Fruit fly (Drosophila melanogaster) whole organism, embryonic: ENCODE measurements around the gene Patsas.

Experiments used
- Bdp1 ChIP-seq: fragments of 200-800 bp; sonication (Bioruptor generic); optimal IDR thresholded peaks from 3 replicates; lab custom pipeline; 2016; ENCODE audit warnings: missing biosample characterization, missing genetic modification characterization
- CG10274 ChIP-seq: fragments of 200-800 bp; sonication (Bioruptor generic); optimal IDR thresholded peaks from 3 replicates; lab custom pipeline; 2017; ENCODE audit warnings: missing biosample characterization, mild to moderate bottlenecking, missing genetic modification characterization
- CG10543 ChIP-seq: fragments of 200-800 bp; sonication (Bioruptor generic); optimal IDR thresholded peaks from 3 replicates; lab custom pipeline; 2017; ENCODE audit warnings: missing biosample characterization, mild to moderate bottlenecking, missing genetic modification characterization, moderate library complexity
- CG11247 ChIP-seq: fragments of 200-800 bp; sonication (Bioruptor generic); IDR thresholded peaks from 2 replicates; pipeline ENCODE4 v1.3.6; 2022; ENCODE audit warnings: missing biosample characterization, missing genetic modification characterization
- CG13424 ChIP-seq: fragments of 200-800 bp; sonication (Bioruptor generic); optimal IDR thresholded peaks from 2 replicates; lab custom pipeline; 2019; ENCODE audit warnings: missing biosample characterization, mild to moderate bottlenecking, missing genetic modification characterization, moderate library complexity
- CG14441 ChIP-seq: fragments of 200-800 bp; sonication (Bioruptor generic); IDR thresholded peaks from 2 replicates; pipeline ENCODE4 v1.3.6; 2022; ENCODE audit warnings: missing biosample characterization, missing genetic modification characterization
- CG15073 ChIP-seq: fragments of 200-800 bp; sonication (Bioruptor generic); optimal IDR thresholded peaks from 2 replicates; lab custom pipeline; 2016; ENCODE audit warnings: missing biosample characterization, missing genetic modification characterization
- CG15269 ChIP-seq: fragments of 200-800 bp; sonication (Bioruptor generic); optimal IDR thresholded peaks from 2 replicates; lab custom pipeline; 2018; ENCODE audit warnings: missing biosample characterization, mild to moderate bottlenecking, missing genetic modification characterization, moderate library complexity
- CG15696 ChIP-seq: fragments of 200-800 bp; sonication (Bioruptor generic); optimal IDR thresholded peaks from 2 replicates; lab custom pipeline; 2019; ENCODE audit warnings: missing biosample characterization, mild to moderate bottlenecking, missing genetic modification characterization, moderate library complexity
- CG18262 ChIP-seq: fragments of 200-800 bp; optimal IDR thresholded peaks from 3 replicates; lab custom pipeline; 2019; ENCODE audit warnings: missing biosample characterization, mild to moderate bottlenecking, missing genetic modification characterization, moderate library complexity
- CG18476 ChIP-seq: fragments of 200-800 bp; sonication (Bioruptor generic); optimal IDR thresholded peaks from 2 replicates; lab custom pipeline; 2016; ENCODE audit warnings: missing biosample characterization, mild to moderate bottlenecking, missing genetic modification characterization
- CG32767 ChIP-seq: fragments of 200-800 bp; sonication (Bioruptor generic); IDR thresholded peaks from 2 replicates; pipeline ENCODE4 v1.3.6; 2022; ENCODE audit warnings: missing biosample characterization, missing genetic modification characterization
- CG3726 ChIP-seq: fragments of 200-800 bp; sonication (Bioruptor generic); IDR thresholded peaks from 3 replicates; pipeline ENCODE4, ENCODE4 v1.3.6; 2022; ENCODE audit warnings: missing biosample characterization, missing genetic modification characterization
- CG4424 ChIP-seq: fragments of 200-800 bp; sonication (Bioruptor generic); optimal IDR thresholded peaks from 3 replicates; lab custom pipeline; 2016; ENCODE audit warnings: missing biosample characterization, missing genetic modification characterization
- CG5180 ChIP-seq: fragments of 200-800 bp; sonication (Bioruptor generic); optimal IDR thresholded peaks from 3 replicates; lab custom pipeline; 2017; ENCODE audit warnings: missing biosample characterization, missing genetic modification characterization, mild to moderate bottlenecking, moderate library complexity, missing genetic modification reagents
- CG6272 ChIP-seq: fragments of 200-800 bp; sonication (Bioruptor generic); IDR thresholded peaks from 2 replicates; pipeline ENCODE4 v1.3.6; 2022; ENCODE audit warnings: missing biosample characterization, missing genetic modification characterization
- CG7839 ChIP-seq: fragments of 200-800 bp; sonication (Bioruptor generic); optimal IDR thresholded peaks from 3 replicates; lab custom pipeline; 2018; ENCODE audit warnings: missing biosample characterization, mild to moderate bottlenecking, missing genetic modification characterization, moderate library complexity
- CG7928 ChIP-seq: fragments of 200-800 bp; sonication (Bioruptor generic); optimal IDR thresholded peaks from 2 replicates; lab custom pipeline; 2017; ENCODE audit warnings: missing biosample characterization, mild to moderate bottlenecking, missing genetic modification characterization
- CG9609 ChIP-seq: fragments of 200-800 bp; sonication (Bioruptor generic); optimal IDR thresholded peaks from 3 replicates; lab custom pipeline; 2016; ENCODE audit warnings: missing biosample characterization, missing genetic modification characterization
- Dp ChIP-seq: fragments of 200-800 bp; sonication (Bioruptor generic); optimal IDR thresholded peaks from 2 replicates; lab custom pipeline; 2018; ENCODE audit warnings: missing biosample characterization, mild to moderate bottlenecking, missing genetic modification characterization, moderate library complexity
- E2f2 ChIP-seq: fragments of 200-800 bp; sonication (Bioruptor generic); IDR thresholded peaks from 2 replicates; pipeline ENCODE4 v1.3.6; 2022; ENCODE audit warnings: missing biosample characterization, missing genetic modification characterization
- ERR ChIP-seq: fragments of 200-800 bp; sonication (Bioruptor generic); optimal IDR thresholded peaks from 2 replicates; lab custom pipeline; 2016; ENCODE audit warnings: missing biosample characterization, missing genetic modification characterization
- Elba2 ChIP-seq: fragments of 200-800 bp; sonication (Bioruptor generic); optimal IDR thresholded peaks from 3 replicates; lab custom pipeline; 2016; ENCODE audit warnings: missing biosample characterization, missing genetic modification characterization
- Gsc ChIP-seq: fragments of 200-800 bp; sonication (Bioruptor generic); IDR thresholded peaks from 2 replicates; pipeline ENCODE4 v1.3.6; 2022; ENCODE audit warnings: missing biosample characterization, missing genetic modification characterization
- H2.0 ChIP-seq: fragments of 200-800 bp; sonication (Bioruptor generic); IDR thresholded peaks from 2 replicates; pipeline ENCODE4 v1.3.6; 2022; ENCODE audit warnings: missing biosample characterization, missing genetic modification characterization
- Hand ChIP-seq: fragments of 200-800 bp; sonication (Bioruptor generic); optimal IDR thresholded peaks from 2 replicates; lab custom pipeline; 2017; ENCODE audit warnings: mild to moderate bottlenecking, missing biosample characterization, missing genetic modification reagents, missing genetic modification characterization
- Hr3 ChIP-seq: fragments of 200-800 bp; sonication (Bioruptor generic); optimal IDR thresholded peaks from 3 replicates; lab custom pipeline; 2016; ENCODE audit warnings: missing biosample characterization, missing genetic modification characterization
- MBD-R2 ChIP-seq: fragments of 200-800 bp; sonication (Bioruptor generic); IDR thresholded peaks from 2 replicates; pipeline ENCODE4 v1.3.6; 2022; ENCODE audit warnings: missing biosample characterization, missing genetic modification characterization
- Poxn ChIP-seq: fragments of 200-800 bp; sonication (Bioruptor generic); IDR thresholded peaks from 2 replicates; pipeline ENCODE4 v1.3.6; 2022; ENCODE audit warnings: missing biosample characterization, missing genetic modification characterization
- Rfx ChIP-seq: fragments of 200-800 bp; sonication (Bioruptor generic); IDR thresholded peaks from 2 replicates; pipeline ENCODE4 v1.3.6; 2022; ENCODE audit warnings: missing biosample characterization, missing genetic modification characterization
- bowl ChIP-seq: fragments of 200-800 bp; sonication (Bioruptor generic); IDR thresholded peaks from 2 replicates; pipeline ENCODE4 v1.3.6; 2022; ENCODE audit warnings: missing biosample characterization, missing genetic modification characterization
- caup ChIP-seq: fragments of 200-800 bp; sonication (Bioruptor generic); optimal IDR thresholded peaks from 3 replicates; lab custom pipeline; 2017; ENCODE audit warnings: missing biosample characterization, mild to moderate bottlenecking, missing genetic modification characterization, moderate library complexity; ENCODE audit not compliant: severe bottlenecking
- chm ChIP-seq: fragments of 200-800 bp; sonication (Bioruptor generic); IDR thresholded peaks from 2 replicates; pipeline ENCODE4 v1.3.6; 2022; ENCODE audit warnings: missing biosample characterization, missing genetic modification characterization
- crol ChIP-seq: fragments of 200-800 bp; sonication (Bioruptor generic); IDR thresholded peaks from 2 replicates; pipeline ENCODE4 v1.3.6; 2022; ENCODE audit warnings: missing biosample characterization, missing genetic modification characterization
- crp ChIP-seq, 2 experiments: fragments of 200-800 bp; sonication (Bioruptor generic); optimal IDR thresholded peaks; 2 replicates in 1 of 2; 3 replicates in 1 of 2; lab custom pipeline; 2017; ENCODE audit warnings: missing biosample characterization in 2 of 2, missing genetic modification characterization in 2 of 2, mild to moderate bottlenecking in 1 of 2, moderate library complexity in 1 of 2
- danr ChIP-seq: fragments of 200-800 bp; sonication (Bioruptor generic); IDR thresholded peaks from 2 replicates; pipeline ENCODE4 v1.3.6; 2022; ENCODE audit warnings: missing biosample characterization, missing genetic modification characterization
- dimm ChIP-seq: fragments of 200-800 bp; sonication (Bioruptor generic); IDR thresholded peaks from 2 replicates; pipeline ENCODE4 v1.3.6; 2022; ENCODE audit warnings: missing biosample characterization, missing genetic modification characterization
- ems ChIP-seq: fragments of 200-800 bp; sonication (Bioruptor generic); optimal IDR thresholded peaks from 3 replicates; lab custom pipeline; 2016; ENCODE audit warnings: missing biosample characterization, missing genetic modification characterization
- ftz-f1 ChIP-seq: fragments of 200-800 bp; sonication (Bioruptor generic); optimal IDR thresholded peaks from 2 replicates; lab custom pipeline; 2016; ENCODE audit warnings: missing biosample characterization, missing genetic modification characterization
- hkb ChIP-seq, 2 experiments: fragments of 200-800 bp in 1 of 2; fragments of >200 bp in 1 of 2; sonication (Bioruptor generic) in 1 of 2; IDR thresholded peaks in 1 of 2; optimal IDR thresholded peaks in 1 of 2; 2 replicates each; pipeline versions ENCODE4 v1.3.6 to Lab custom; 2017 to 2022; ENCODE audit warnings: missing biosample characterization in 1 of 2, missing genetic modification characterization in 1 of 2
- hth ChIP-seq: fragments of >200 bp; optimal IDR thresholded peaks from 2 replicates; lab custom pipeline; 2017; ENCODE audit warnings: inconsistent platforms
- mam ChIP-seq: fragments of 200-800 bp; sonication (Bioruptor generic); optimal IDR thresholded peaks from 3 replicates; lab custom pipeline; 2016; ENCODE audit warnings: missing biosample characterization, missing genetic modification characterization
- oc ChIP-seq: fragments of 200-800 bp; sonication (Bioruptor generic); optimal IDR thresholded peaks from 2 replicates; lab custom pipeline; 2018; ENCODE audit warnings: missing biosample characterization, mild to moderate bottlenecking, missing genetic modification characterization, moderate library complexity
- onecut ChIP-seq: fragments of 200-800 bp; sonication (Bioruptor generic); IDR thresholded peaks from 2 replicates; pipeline ENCODE4 v1.3.6; 2022; ENCODE audit warnings: missing biosample characterization, missing genetic modification characterization
- peb ChIP-seq: fragments of 200-800 bp; sonication (Bioruptor generic); IDR thresholded peaks from 2 replicates; pipeline ENCODE4 v1.3.6; 2022; ENCODE audit warnings: missing biosample characterization, missing genetic modification characterization
- pho ChIP-seq: fragments of 200-800 bp; sonication (Bioruptor generic); optimal IDR thresholded peaks from 2 replicates; lab custom pipeline; 2016; ENCODE audit warnings: missing biosample characterization, missing genetic modification characterization
- ranshi ChIP-seq: fragments of 200-800 bp; sonication (Bioruptor generic); IDR thresholded peaks from 2 replicates; pipeline ENCODE4 v1.3.6; 2022; ENCODE audit warnings: missing biosample characterization, missing genetic modification characterization
- schlank ChIP-seq: fragments of 200-800 bp; sonication (Bioruptor generic); optimal IDR thresholded peaks from 2 replicates; lab custom pipeline; 2018; ENCODE audit warnings: missing biosample characterization, mild to moderate bottlenecking, missing genetic modification characterization
- sr ChIP-seq: fragments of 200-800 bp; sonication (Bioruptor generic); IDR thresholded peaks from 3 replicates; pipeline ENCODE4 v1.3.6; 2022; ENCODE audit warnings: missing biosample characterization, missing genetic modification characterization
- vnd ChIP-seq: fragments of 200-800 bp; sonication (Bioruptor generic); IDR thresholded peaks from 3 replicates; pipeline ENCODE4 v1.3.6; 2022; ENCODE audit warnings: missing biosample characterization, missing genetic modification characterization; ENCODE audit not compliant: partially characterized antibody

Patsas gene

DNA sequence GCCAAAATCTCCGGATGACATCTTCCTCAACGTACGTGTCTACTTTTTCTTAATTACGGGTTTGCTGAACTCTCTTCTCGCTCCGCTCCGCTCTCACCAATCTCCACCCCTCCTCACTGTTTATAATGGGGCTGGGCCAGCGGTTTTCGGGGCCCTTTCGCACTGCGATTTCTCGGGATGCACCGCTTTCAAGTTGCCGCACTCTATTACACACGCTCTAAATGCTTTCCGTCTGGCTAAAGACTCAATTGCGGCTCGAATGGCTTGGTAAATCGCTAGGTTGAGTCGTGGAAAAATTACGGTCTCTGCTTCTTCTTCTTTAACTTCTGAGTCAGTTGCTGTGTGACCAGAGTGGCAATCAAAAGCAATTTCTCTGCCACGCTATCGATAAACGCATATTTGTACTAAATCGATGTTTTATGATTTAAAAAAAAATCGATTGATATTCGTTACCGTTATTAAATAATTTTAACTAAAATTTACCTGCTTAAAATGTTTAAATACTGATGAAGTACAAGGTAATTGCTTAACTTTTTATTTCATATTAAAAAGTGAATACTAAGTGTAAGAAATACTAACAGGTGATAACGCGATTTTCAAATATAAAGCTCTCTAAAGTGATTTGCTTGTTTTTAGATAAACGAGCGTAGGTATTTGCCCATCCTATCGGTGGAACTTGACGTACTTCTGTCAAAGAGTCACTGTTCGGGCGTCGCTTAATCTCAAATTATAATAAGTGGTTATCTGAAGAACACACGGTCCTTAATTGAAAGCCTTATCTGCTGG is 5.9 kb upstream of the Patsas start, which contains the start of the genes Rab6 and Phae1 (continued):
- TF ChIP-seq caup (GFP tag; lab: Kevin White, UChicago): no peak
- no peak for TF ChIP-seq CG10543
- TF ChIP-seq crp (GFP tag; optimal IDR thresholded peaks at IDR 0.05; lab: Kevin White, UChicago): no peak
- TF ChIP-seq pho: no peak
- no peak for TF ChIP-seq H2.0 (GFP tag; lab: Robert Waterston, UW)
- no peak for TF ChIP-seq Gsc
- TF ChIP-seq sr (GFP tag; lab: Robert Waterston, UW): no peak
- TF ChIP-seq vnd (GFP tag; lab: Robert Waterston, UW): peak; percentile 66
- no peak for TF ChIP-seq CG3726 (GFP tag; lab: Robert Waterston, UW)
- TF ChIP-seq CG4424 (GFP tag; lab: Kevin White, UChicago): no peak
- no peak for TF ChIP-seq onecut
- no peak for TF ChIP-seq ftz-f1
- no peak for TF ChIP-seq hth (lab: Kevin White, UChicago)
- TF ChIP-seq hkb (optimal IDR thresholded peaks at IDR 0.05; lab: Kevin White, UChicago): no peak
- 0 out of 2 replicates have a peak, but pooled peaks have one; percentile 34 for TF ChIP-seq hkb (GFP tag; IDR thresholded peaks at IDR 0.05; lab: Robert Waterston, UW)
- TF ChIP-seq CG15073: no peak
- no peak for TF ChIP-seq CG14441 (GFP tag; lab: Robert Waterston, UW)
- TF ChIP-seq Poxn (GFP tag; lab: Robert Waterston, UW): no peak
- TF ChIP-seq oc: no peak
- TF ChIP-seq ranshi (GFP tag; lab: Robert Waterston, UW): no peak
- TF ChIP-seq CG15269 (tag; lab: Kevin White, UChicago): no peak
- TF ChIP-seq E2f2 (GFP tag; lab: Robert Waterston, UW): peak; percentile 73
- no peak for TF ChIP-seq CG32767
- peak; percentile 67 for TF ChIP-seq Dp (GFP tag; lab: Kevin White, UChicago)
- no peak for TF ChIP-seq CG13424 (tag; lab: Kevin White, UChicago)
- peak; percentile 44; the same call in 1 of the 2 replicates for TF ChIP-seq MBD-R2 (GFP tag; lab: Robert Waterston, UW)
- no peak for TF ChIP-seq Elba2
- TF ChIP-seq CG7839: no peak
- TF ChIP-seq ERR (GFP tag; lab: Kevin White, UChicago): no peak
- peak; percentile 83 for TF ChIP-seq crol
- no peak for TF ChIP-seq schlank (tag; lab: Kevin White, UChicago)
- no peak for TF ChIP-seq danr (GFP tag; lab: Robert Waterston, UW)
- no peak for TF ChIP-seq Bdp1 (GFP tag; lab: Kevin White, UChicago)
- TF ChIP-seq peb (GFP tag; lab: Robert Waterston, UW): no peak
- TF ChIP-seq CG7928 (GFP tag; lab: Kevin White, UChicago): no peak
- no peak for TF ChIP-seq CG11247
- peak; percentile 13 for TF ChIP-seq CG18262 (tag; lab: Kevin White, UChicago)
- TF ChIP-seq bowl: no peak
- no peak for TF ChIP-seq CG5180 (GFP tag; lab: Kevin White, UChicago)
- no peak for TF ChIP-seq CG6272 (GFP tag; lab: Robert Waterston, UW)
- no peak for TF ChIP-seq CG10274 (GFP tag; lab: Kevin White, UChicago)
- no peak for TF ChIP-seq ems
- no peak for TF ChIP-seq dimm (GFP tag; lab: Robert Waterston, UW)
- no peak for TF ChIP-seq CG15696 (tag; lab: Kevin White, UChicago)
- TF ChIP-seq chm (GFP tag; lab: Robert Waterston, UW): no peak
- no peak for TF ChIP-seq mam (GFP tag; lab: Kevin White, UChicago)
- no peak; the same call in 1 of the 2 replicates for TF ChIP-seq Rfx
- no peak for TF ChIP-seq CG18476 (GFP tag; lab: Kevin White, UChicago)
- TF ChIP-seq Hand (GFP tag; lab: Kevin White, UChicago): no peak
- no peak for TF ChIP-seq Hr3 (GFP tag; lab: Kevin White, UChicago)
- TF ChIP-seq CG9609 (GFP tag; lab: Kevin White, UChicago): no peak
